Fruit fly (Drosophila melanogaster): ENCODE measurements around the gene Scgbeta.

dm6 chr3R:12445468-12445867 is 23.2 kb upstream of the Scgbeta start:
- no peak for TF ChIP-seq CG8478 (optimal IDR thresholded peaks at IDR 0.05)
- no peak for TF ChIP-seq CTCF (optimal IDR thresholded peaks at IDR 0.05)

Measured in S2 (cell line).